Fruit fly (Drosophila melanogaster) whole organism, embryonic: Measurements from ENCODE around the gene CG32811.

Experiments
- CG17359 ChIP-seq: fragments of 200-800 bp; sonication (Bioruptor generic); optimal IDR thresholded peaks from 3 replicates; lab custom pipeline; 2018; ENCODE audit warnings: missing biosample characterization, mild to moderate bottlenecking, missing genetic modification characterization, moderate library complexity
- CG31441 ChIP-seq: fragments of 200-800 bp; sonication (Bioruptor generic); IDR thresholded peaks from 2 replicates; pipeline ENCODE4 v1.3.6; 2022; ENCODE audit warnings: missing biosample characterization, missing genetic modification characterization
- bsh ChIP-seq, 2 experiments: fragments of 200-800 bp; sonication (Bioruptor generic); optimal IDR thresholded peaks; 2 replicates each; lab custom pipeline; 2017 to 2018; ENCODE audit warnings: mild to moderate bottlenecking in 2 of 2, missing biosample characterization in 2 of 2, missing genetic modification characterization in 2 of 2, moderate library complexity in 1 of 2
- gem ChIP-seq: fragments of 200-800 bp; sonication (Bioruptor generic); optimal IDR thresholded peaks from 2 replicates; lab custom pipeline; 2019; ENCODE audit warnings: missing biosample characterization, mild to moderate bottlenecking, missing genetic modification characterization, moderate library complexity
- row ChIP-seq: fragments of 200-800 bp; sonication (Bioruptor generic); IDR thresholded peaks from 3 replicates; pipeline ENCODE4 v1.3.6; 2022; ENCODE audit warnings: missing biosample characterization, missing genetic modification characterization

Gene CG32811

DNA sequence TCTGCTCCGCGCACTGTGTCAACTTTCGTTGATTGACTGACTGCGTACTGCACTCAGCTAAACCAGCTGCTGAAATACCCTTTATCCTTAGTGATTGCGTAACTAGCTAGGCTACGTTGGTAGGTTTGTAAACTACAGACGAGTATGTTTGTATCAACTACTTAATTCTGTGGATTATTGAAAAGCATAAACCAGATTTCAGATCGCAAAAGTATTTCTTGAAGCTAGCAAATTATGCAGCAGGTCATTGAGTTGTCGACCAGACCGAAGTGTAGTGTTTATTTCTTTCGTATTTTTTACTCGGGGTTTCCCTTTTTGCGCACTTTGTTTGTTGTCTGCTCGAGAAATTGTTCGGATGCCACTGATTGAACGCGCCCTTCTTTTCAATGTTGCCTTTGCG, 49.5 kb downstream of the CG32811 start (continued):
- peak; percentile 33; the same call in 1 of the 3 replicates for TF ChIP-seq row (GFP tag; lab: Robert Waterston, UW)
- 0 out of 2 replicates have a peak, but pooled peaks have one; percentile 9 for TF ChIP-seq CG31441 (GFP tag; lab: Robert Waterston, UW)
- peak; percentile 14 for TF ChIP-seq gem (tag; lab: Kevin White, UChicago)
- TF ChIP-seq bsh (GFP tag; optimal IDR thresholded peaks at IDR 0.05; lab: Kevin White, UChicago): peak in 1 of 2 experiments; percentile 40
- peak; percentile 13 for TF ChIP-seq CG17359
- TF ChIP-seq, all 482 proteins: peak for 25
